Worm (Caenorhabditis elegans): Measurements from ENCODE around the gene T24C4.5.

The T24C4.5 gene

ce11 chrIII:872373-872772 lies 7.2 kb downstream of the T24C4.5 start, which contains the start of the genes T24C4.3 and clc-20:
Gene T24C4.3, minus strand, starts transcription at chrIII:872473.
Gene clc-20, plus strand, starts transcription at chrIII:872583.
- no peak for TF ChIP-seq B0310.2 (tag; optimal IDR thresholded peaks at IDR 0.05)
- TF ChIP-seq tbx-11 (GFP tag; IDR thresholded peaks at IDR 0.05) = no peak
- TF ChIP-seq hmbx-1 (tag; optimal IDR thresholded peaks at IDR 0.05) = no peak
- TF ChIP-seq tra-4 (tag; optimal IDR thresholded peaks at IDR 0.05) = no peak
- TF ChIP-seq flt-1 (GFP tag; IDR thresholded peaks at IDR 0.05) = no peak
- no peak for TF ChIP-seq aly-1 (tag; optimal IDR thresholded peaks at IDR 0.05)
- no peak for TF ChIP-seq ets-7 (tag; optimal IDR thresholded peaks at IDR 0.05)
- no peak for TF ChIP-seq ceh-13 (GFP tag; optimal IDR thresholded peaks at IDR 0.05)
- no peak for TF ChIP-seq tbx-37 (GFP tag; conservative IDR thresholded peaks at IDR 0.05)
- no peak for TF ChIP-seq scrt-1 (GFP tag; IDR thresholded peaks at IDR 0.05)
- no peak for TF ChIP-seq F13C5.2 (tag; optimal IDR thresholded peaks at IDR 0.05)
- no peak for TF ChIP-seq pes-1 (GFP tag; IDR thresholded peaks at IDR 0.05)
- no peak for TF ChIP-seq ceh-36 (tag; optimal IDR thresholded peaks at IDR 0.05)
- no peak for TF ChIP-seq ama-1 (optimal IDR thresholded peaks at IDR 0.05)
- no peak for TF ChIP-seq sea-1 (GFP tag; conservative IDR thresholded peaks at IDR 0.05)

DNA sequence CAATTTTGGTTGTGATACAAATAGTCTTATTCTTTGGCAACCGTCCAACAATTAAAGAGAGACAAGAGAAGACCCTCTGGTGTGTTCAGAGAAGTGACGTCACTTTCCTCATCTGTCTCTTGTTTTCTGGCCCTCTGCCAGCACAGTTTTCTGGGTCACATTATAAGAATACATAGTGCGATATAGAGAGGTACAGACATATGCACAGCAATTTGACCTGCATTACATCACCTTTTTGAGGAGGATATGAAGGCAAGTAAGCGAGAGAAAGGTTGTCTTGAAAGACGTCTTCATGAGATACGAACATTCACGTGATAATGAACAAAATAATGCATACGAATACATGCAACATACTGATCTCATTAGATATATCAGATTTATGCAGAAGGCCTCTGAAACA lies 9.0 kb downstream of the T24C4.5 start:
- TF ChIP-seq ama-1 (optimal IDR thresholded peaks at IDR 0.05) (no peak), tbx-11 (GFP tag; IDR thresholded peaks at IDR 0.05) (no peak), aly-1 (tag; optimal IDR thresholded peaks at IDR 0.05) (no peak), ceh-13 (GFP tag; optimal IDR thresholded peaks at IDR 0.05) (no peak), hmg-4 (GFP tag; optimal IDR thresholded peaks at IDR 0.05) (no peak), sea-1 (GFP tag; conservative IDR thresholded peaks at IDR 0.05) (no peak), B0310.2 (tag; optimal IDR thresholded peaks at IDR 0.05) (no peak), hmbx-1 (tag; optimal IDR thresholded peaks at IDR 0.05) (no peak), tra-4 (tag; optimal IDR thresholded peaks at IDR 0.05) (no peak), tbx-37 (GFP tag; conservative IDR thresholded peaks at IDR 0.05) (no peak), ets-7 (tag; optimal IDR thresholded peaks at IDR 0.05) (no peak), flt-1 (GFP tag; IDR thresholded peaks at IDR 0.05) (no peak), scrt-1 (GFP tag; IDR thresholded peaks at IDR 0.05) (no peak), ceh-36 (tag; optimal IDR thresholded peaks at IDR 0.05) (no peak), F13C5.2 (tag; optimal IDR thresholded peaks at IDR 0.05) (no peak), hnd-1 (tag; optimal IDR thresholded peaks at IDR 0.05) (no peak), pes-1 (GFP tag; IDR thresholded peaks at IDR 0.05) (no peak)

- TF ChIP-seq aly-1 (tag; optimal IDR thresholded peaks at IDR 0.05) (no peak), tbx-37 (GFP tag; conservative IDR thresholded peaks at IDR 0.05) (no peak), hnd-1 (tag; optimal IDR thresholded peaks at IDR 0.05) (no peak), ceh-36 (tag; optimal IDR thresholded peaks at IDR 0.05) (no peak), hmg-4 (GFP tag; optimal IDR thresholded peaks at IDR 0.05) (peak; percentile 36), ceh-13 (GFP tag; optimal IDR thresholded peaks at IDR 0.05) (no peak)
Observed at ce11 chrIII:869869-870268, 9.7 kb downstream of the T24C4.5 start, which contains the start of gene T24C4.2. Gene T24C4.2, minus strand, starts transcription at chrIII:869969.

DNA sequence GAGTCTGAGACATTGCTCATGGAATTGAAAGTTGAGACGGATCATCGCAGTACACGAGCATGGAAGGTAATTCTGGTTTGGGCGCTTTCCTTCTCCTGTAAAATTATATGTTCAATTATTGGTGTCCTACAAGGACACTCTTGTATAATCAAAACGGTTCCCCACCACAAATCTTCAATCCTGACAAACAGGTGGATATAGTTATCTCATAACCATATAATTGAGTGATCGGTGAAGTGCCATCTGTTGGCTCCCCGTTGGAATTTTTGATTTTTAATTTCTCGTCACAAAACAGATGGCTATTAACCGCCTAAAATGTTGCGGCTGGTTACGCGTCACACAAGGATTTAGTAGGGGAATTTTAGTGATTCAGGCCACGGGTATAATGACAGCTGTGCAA lies 10.7 kb downstream of the T24C4.5 start:
- TF ChIP-seq tbx-11 (GFP tag; IDR thresholded peaks at IDR 0.05) (no peak), ets-7 (tag; optimal IDR thresholded peaks at IDR 0.05) (no peak), flt-1 (GFP tag; IDR thresholded peaks at IDR 0.05) (no peak), ama-1 (optimal IDR thresholded peaks at IDR 0.05) (no peak), aly-1 (tag; optimal IDR thresholded peaks at IDR 0.05) (no peak), hmg-4 (GFP tag; optimal IDR thresholded peaks at IDR 0.05) (no peak), scrt-1 (GFP tag; IDR thresholded peaks at IDR 0.05) (no peak), tbx-37 (GFP tag; conservative IDR thresholded peaks at IDR 0.05) (no peak), F13C5.2 (tag; optimal IDR thresholded peaks at IDR 0.05) (no peak), B0310.2 (tag; optimal IDR thresholded peaks at IDR 0.05) (no peak)

DNA sequence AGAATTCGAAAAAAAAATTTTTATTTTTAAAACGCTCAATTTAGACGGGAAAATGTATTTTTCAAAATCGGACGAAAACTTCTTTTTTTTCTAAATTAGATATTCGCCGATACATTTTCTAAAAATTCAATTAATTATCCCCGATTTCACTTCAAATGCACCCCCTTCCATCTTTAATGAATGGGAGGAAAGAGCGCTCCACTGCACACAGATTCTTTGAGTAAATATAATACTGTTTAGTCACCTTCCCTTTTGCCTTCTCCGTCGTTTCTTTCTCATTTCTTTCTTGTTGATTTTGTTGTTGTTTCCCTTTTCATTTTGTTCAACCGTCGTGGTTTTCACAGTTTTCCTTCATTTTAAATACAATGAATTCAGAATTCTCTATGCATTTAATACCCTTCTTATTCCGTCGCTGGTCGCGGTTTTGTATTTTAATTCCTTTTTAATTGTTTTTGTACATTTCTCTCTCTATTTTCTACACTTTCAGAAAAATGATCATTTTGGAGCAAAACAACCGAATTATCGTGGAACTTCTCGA lies 17.6 kb downstream of the T24C4.5 start, which contains the start of gene arx-4:
TSS of gene arx-4 (plus strand) at position 488 of the 538 bp plus-strand sequence.
- TF ChIP-seq pes-1 (GFP tag; IDR thresholded peaks at IDR 0.05) (no peak), hmg-4 (GFP tag; optimal IDR thresholded peaks at IDR 0.05) (no peak), tbx-11 (GFP tag; IDR thresholded peaks at IDR 0.05) (no peak), sea-1 (GFP tag; conservative IDR thresholded peaks at IDR 0.05) (no peak), tra-4 (tag; optimal IDR thresholded peaks at IDR 0.05) (no peak), hmbx-1 (tag; optimal IDR thresholded peaks at IDR 0.05) (no peak), ama-1 (optimal IDR thresholded peaks at IDR 0.05) (no peak), tbx-37 (GFP tag; conservative IDR thresholded peaks at IDR 0.05) (no peak), flt-1 (GFP tag; IDR thresholded peaks at IDR 0.05) (no peak)

DNA sequence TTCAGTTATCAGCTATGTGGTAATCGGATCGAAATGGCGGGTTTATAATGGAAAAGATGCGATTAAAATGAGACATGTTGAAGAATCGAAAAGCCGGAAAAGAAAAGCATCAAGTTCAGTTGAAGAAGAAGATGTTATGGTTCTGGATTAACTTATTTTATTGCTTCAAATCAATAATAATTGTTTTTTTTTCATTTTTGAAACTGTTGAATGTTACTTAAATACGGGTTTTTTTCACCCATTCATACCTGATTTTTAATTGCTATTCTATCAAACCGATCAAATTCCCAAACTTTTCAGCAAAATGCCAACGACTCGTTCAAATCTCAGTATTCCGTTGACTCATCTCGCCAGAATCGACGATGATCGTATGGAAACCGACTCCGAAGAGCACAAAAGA lies 19.6 kb downstream of the T24C4.5 start, which contains the start of gene exos-4.2:
TSS of gene exos-4.2 (plus strand) at position 301 of the 400 bp plus-strand sequence.
- TF ChIP-seq ama-1 (optimal IDR thresholded peaks at IDR 0.05) (no peak), ceh-13 (GFP tag; optimal IDR thresholded peaks at IDR 0.05) (no peak), F13C5.2 (tag; optimal IDR thresholded peaks at IDR 0.05) (no peak), pes-1 (GFP tag; IDR thresholded peaks at IDR 0.05) (no peak), tbx-11 (GFP tag; IDR thresholded peaks at IDR 0.05) (no peak), scrt-1 (GFP tag; IDR thresholded peaks at IDR 0.05) (no peak), tbx-37 (GFP tag; conservative IDR thresholded peaks at IDR 0.05) (no peak), hmg-4 (GFP tag; optimal IDR thresholded peaks at IDR 0.05) (no peak), tra-4 (tag; optimal IDR thresholded peaks at IDR 0.05) (no peak), sea-1 (GFP tag; conservative IDR thresholded peaks at IDR 0.05) (no peak), ets-7 (tag; optimal IDR thresholded peaks at IDR 0.05) (no peak), hmbx-1 (tag; optimal IDR thresholded peaks at IDR 0.05) (no peak), flt-1 (GFP tag; IDR thresholded peaks at IDR 0.05) (no peak), ceh-36 (tag; optimal IDR thresholded peaks at IDR 0.05) (no peak)

- no peak for TF ChIP-seq tbx-11 (GFP tag; IDR thresholded peaks at IDR 0.05)
- TF ChIP-seq sea-1 (GFP tag; conservative IDR thresholded peaks at IDR 0.05) = no peak
- TF ChIP-seq ets-7 (tag; optimal IDR thresholded peaks at IDR 0.05) = no peak
- no peak for TF ChIP-seq ceh-13 (GFP tag; optimal IDR thresholded peaks at IDR 0.05)
- TF ChIP-seq hmg-4 (GFP tag; optimal IDR thresholded peaks at IDR 0.05) = no peak
- no peak for TF ChIP-seq pes-1 (GFP tag; IDR thresholded peaks at IDR 0.05)
- no peak for TF ChIP-seq scrt-1 (GFP tag; IDR thresholded peaks at IDR 0.05)
- TF ChIP-seq aly-1 (tag; optimal IDR thresholded peaks at IDR 0.05) = no peak
- no peak for TF ChIP-seq ceh-36 (tag; optimal IDR thresholded peaks at IDR 0.05)
- no peak for TF ChIP-seq tra-4 (tag; optimal IDR thresholded peaks at IDR 0.05)
- TF ChIP-seq hmbx-1 (tag; optimal IDR thresholded peaks at IDR 0.05) = no peak
- TF ChIP-seq B0310.2 (tag; optimal IDR thresholded peaks at IDR 0.05) = no peak
- TF ChIP-seq ama-1 (optimal IDR thresholded peaks at IDR 0.05) = no peak
- TF ChIP-seq hnd-1 (tag; optimal IDR thresholded peaks at IDR 0.05) = no peak
- TF ChIP-seq tbx-37 (GFP tag; conservative IDR thresholded peaks at IDR 0.05) = no peak
- TF ChIP-seq flt-1 (GFP tag; IDR thresholded peaks at IDR 0.05) = no peak
- no peak for TF ChIP-seq F13C5.2 (tag; optimal IDR thresholded peaks at IDR 0.05)
Observed at ce11 chrIII:856908-857307, 22.6 kb downstream of the T24C4.5 start.

Measured in whole organism, early embryonic.